Fruit fly (Drosophila melanogaster) whole organism, prepupa: ENCODE measurements around the gene sim.

Experiments
- Blimp-1 ChIP-seq: fragments of 200-800 bp; sonication (Bioruptor generic); optimal IDR thresholded peaks from 3 replicates; lab custom pipeline; 2017; ENCODE audit warnings: missing biosample characterization, missing genetic modification characterization, mild to moderate bottlenecking, moderate library complexity, missing genetic modification reagents
- CG11294 ChIP-seq: fragments of 200-800 bp; sonication (Bioruptor generic); IDR thresholded peaks from 2 replicates; pipeline ENCODE4 v1.3.6; 2022; ENCODE audit warnings: missing biosample characterization, missing genetic modification characterization
- CG11762 ChIP-seq: fragments of 200-800 bp; sonication (Bioruptor generic); optimal IDR thresholded peaks from 3 replicates; lab custom pipeline; 2016; ENCODE audit warnings: missing biosample characterization, missing genetic modification characterization; ENCODE audit not compliant: insufficient read depth
- CG1621 ChIP-seq: fragments of 200-800 bp; sonication (Bioruptor generic); optimal IDR thresholded peaks from 3 replicates; lab custom pipeline; 2018; ENCODE audit warnings: missing biosample characterization, mild to moderate bottlenecking, missing genetic modification characterization
- CG3032 ChIP-seq: fragments of 200-800 bp; optimal IDR thresholded peaks from 2 replicates; lab custom pipeline; 2019; ENCODE audit warnings: missing biosample characterization, mild to moderate bottlenecking, missing genetic modification characterization, moderate library complexity
- CG31627 ChIP-seq: fragments of 200-800 bp; sonication (Bioruptor generic); optimal IDR thresholded peaks from 3 replicates; lab custom pipeline; 2016; ENCODE audit warnings: missing biosample characterization, missing genetic modification characterization
- CG32006 ChIP-seq: fragments of 200-800 bp; sonication (Bioruptor generic); optimal IDR thresholded peaks from 3 replicates; lab custom pipeline; 2017; ENCODE audit warnings: missing biosample characterization, mild to moderate bottlenecking, missing genetic modification characterization
- CG3919 ChIP-seq: fragments of 200-800 bp; sonication (Bioruptor generic); optimal IDR thresholded peaks from 3 replicates; lab custom pipeline; 2016; ENCODE audit warnings: missing biosample characterization, missing genetic modification characterization
- CG6163 ChIP-seq: fragments of 200-800 bp; sonication (Bioruptor generic); IDR thresholded peaks from 3 replicates; pipeline ENCODE4 v1.3.6; 2022; ENCODE audit warnings: missing biosample characterization, missing genetic modification characterization
- CG6276 ChIP-seq: fragments of 200-800 bp; sonication (Bioruptor generic); optimal IDR thresholded peaks from 2 replicates; lab custom pipeline; 2017; ENCODE audit warnings: missing biosample characterization, mild to moderate bottlenecking, missing genetic modification characterization
- CG6792 ChIP-seq: fragments of 200-800 bp; sonication (Bioruptor generic); optimal IDR thresholded peaks from 3 replicates; lab custom pipeline; 2016; ENCODE audit warnings: missing biosample characterization, missing genetic modification characterization
- CG6808 ChIP-seq: fragments of 200-800 bp; sonication (Bioruptor generic); optimal IDR thresholded peaks from 3 replicates; lab custom pipeline; 2017; ENCODE audit warnings: missing biosample characterization, missing genetic modification characterization, mild to moderate bottlenecking, moderate library complexity, missing genetic modification reagents
- CG6854 ChIP-seq: fragments of 200-800 bp; sonication (Bioruptor generic); optimal IDR thresholded peaks from 2 replicates; lab custom pipeline; 2017; ENCODE audit warnings: missing biosample characterization, mild to moderate bottlenecking, missing genetic modification characterization
- CG7368 ChIP-seq: fragments of 200-800 bp; sonication (Bioruptor generic); optimal IDR thresholded peaks from 3 replicates; lab custom pipeline; 2016; ENCODE audit warnings: missing biosample characterization, missing genetic modification characterization
- CG8319 ChIP-seq: fragments of 200-800 bp; sonication (Bioruptor generic); optimal IDR thresholded peaks from 3 replicates; lab custom pipeline; 2016; ENCODE audit warnings: missing biosample characterization, missing genetic modification characterization
- CG9139 ChIP-seq: fragments of 200-800 bp; sonication (Bioruptor generic); optimal IDR thresholded peaks from 3 replicates; lab custom pipeline; 2017; ENCODE audit warnings: missing biosample characterization, mild to moderate bottlenecking, missing genetic modification characterization
- Eip75B ChIP-seq: fragments of 200-800 bp; sonication (Bioruptor generic); optimal IDR thresholded peaks from 3 replicates; lab custom pipeline; 2016; ENCODE audit warnings: missing biosample characterization, missing genetic modification characterization
- Eip78C ChIP-seq: fragments of 200-800 bp; sonication (Bioruptor generic); peaks from one replicate; lab custom pipeline; 2016; ENCODE audit warnings: missing biosample characterization, missing genetic modification characterization
- Eip93F ChIP-seq: fragments of 200-800 bp; sonication (Bioruptor generic); optimal IDR thresholded peaks from 2 replicates; lab custom pipeline; 2016; ENCODE audit warnings: missing biosample characterization, mild to moderate bottlenecking, missing genetic modification characterization
- Ets21C ChIP-seq: fragments of 200-800 bp; sonication (Bioruptor generic); optimal IDR thresholded peaks from 3 replicates; lab custom pipeline; 2016; ENCODE audit warnings: missing biosample characterization, missing genetic modification characterization
- Ets96B ChIP-seq: fragments of 200-800 bp; optimal IDR thresholded peaks from 2 replicates; lab custom pipeline; 2019; ENCODE audit warnings: missing biosample characterization, mild to moderate bottlenecking, missing genetic modification characterization, moderate library complexity
- Hr39 ChIP-seq: fragments of 200-800 bp; sonication (Bioruptor generic); optimal IDR thresholded peaks from 2 replicates; lab custom pipeline; 2016; ENCODE audit warnings: missing biosample characterization, missing genetic modification characterization
- Hr4 ChIP-seq: fragments of 200-800 bp; sonication (Bioruptor generic); optimal IDR thresholded peaks from 3 replicates; lab custom pipeline; 2016; ENCODE audit warnings: missing biosample characterization, missing genetic modification characterization
- Met ChIP-seq: fragments of 200-800 bp; sonication (Bioruptor generic); optimal IDR thresholded peaks from 3 replicates; lab custom pipeline; 2016; ENCODE audit warnings: missing biosample characterization, missing genetic modification characterization
- OdsH ChIP-seq: fragments of 200-800 bp; sonication (Bioruptor generic); optimal IDR thresholded peaks from 3 replicates; lab custom pipeline; 2016; ENCODE audit warnings: missing biosample characterization, missing genetic modification characterization
- Smox ChIP-seq: fragments of 200-800 bp; sonication (Bioruptor generic); optimal IDR thresholded peaks from 3 replicates; lab custom pipeline; 2016; ENCODE audit warnings: missing biosample characterization, missing genetic modification characterization
- Sox102F ChIP-seq: fragments of 200-800 bp; sonication (Bioruptor generic); optimal IDR thresholded peaks from 2 replicates; lab custom pipeline; 2016; ENCODE audit warnings: missing biosample characterization, mild to moderate bottlenecking, missing genetic modification characterization
- Sox14 ChIP-seq: fragments of 200-800 bp; sonication (Bioruptor generic); optimal IDR thresholded peaks from 3 replicates; lab custom pipeline; 2016; ENCODE audit warnings: missing biosample characterization, missing genetic modification characterization
- achi ChIP-seq: fragments of 200-800 bp; sonication (Bioruptor generic); optimal IDR thresholded peaks from 3 replicates; lab custom pipeline; 2016; ENCODE audit warnings: missing biosample characterization, missing genetic modification characterization
- acj6 ChIP-seq: fragments of 200-800 bp; sonication (Bioruptor generic); optimal IDR thresholded peaks from 3 replicates; lab custom pipeline; 2016; ENCODE audit warnings: missing biosample characterization, missing genetic modification characterization
- cyc ChIP-seq: fragments of 200-800 bp; sonication (Bioruptor generic); optimal IDR thresholded peaks from 3 replicates; lab custom pipeline; 2016; ENCODE audit warnings: missing biosample characterization, missing genetic modification characterization
- dac ChIP-seq: fragments of 200-800 bp; sonication (Bioruptor generic); optimal IDR thresholded peaks from 2 replicates; lab custom pipeline; 2017; ENCODE audit warnings: missing biosample characterization, mild to moderate bottlenecking, missing genetic modification characterization
- dsx ChIP-seq: fragments of 200-800 bp; optimal IDR thresholded peaks from 3 replicates; lab custom pipeline; 2019; ENCODE audit warnings: missing biosample characterization, mild to moderate bottlenecking, missing genetic modification characterization, moderate library complexity; ENCODE audit not compliant: poor library complexity, severe bottlenecking
- eg ChIP-seq: fragments of 200-800 bp; sonication (Bioruptor generic); IDR thresholded peaks from 3 replicates; pipeline ENCODE4 v1.3.6; 2022; ENCODE audit warnings: missing biosample characterization, missing genetic modification characterization
- esn ChIP-seq: fragments of 200-800 bp; sonication (Bioruptor generic); optimal IDR thresholded peaks from 2 replicates; lab custom pipeline; 2016; ENCODE audit warnings: missing biosample characterization, mild to moderate bottlenecking, missing genetic modification characterization, moderate library complexity
- net ChIP-seq: fragments of 200-800 bp; sonication (Bioruptor generic); optimal IDR thresholded peaks from 3 replicates; lab custom pipeline; 2016; ENCODE audit warnings: missing biosample characterization, missing genetic modification characterization
- spab ChIP-seq: fragments of 200-800 bp; sonication (Bioruptor generic); optimal IDR thresholded peaks from 2 replicates; lab custom pipeline; 2017; ENCODE audit warnings: missing biosample characterization, mild to moderate bottlenecking, missing genetic modification characterization, missing genetic modification reagents
- svp ChIP-seq: fragments of 200-800 bp; sonication (Bioruptor generic); peaks from one replicate; lab custom pipeline; 2016; ENCODE audit warnings: missing biosample characterization, missing genetic modification characterization
- vri ChIP-seq: fragments of 200-800 bp; sonication (Bioruptor generic); optimal IDR thresholded peaks from 3 replicates; lab custom pipeline; 2016; ENCODE audit warnings: missing biosample characterization, mild to moderate bottlenecking, missing genetic modification characterization

Gene sim

dm6 chr3R:13074588-13074987, 17.0 kb downstream of the sim start:
- TF ChIP-seq CG9139 (GFP tag; lab: Kevin White, UChicago): no peak
- TF ChIP-seq, all 60 proteins: peak for 0

- TF ChIP-seq achi (GFP tag; lab: Kevin White, UChicago) (no peak), Sox102F (GFP tag; lab: Kevin White, UChicago) (no peak), CG31627 (GFP tag; lab: Kevin White, UChicago) (no peak), CG3032 (tag; lab: Kevin White, UChicago) (no peak), dac (no peak), CG7368 (GFP tag; lab: Kevin White, UChicago) (no peak), acj6 (GFP tag; lab: Kevin White, UChicago) (no peak), Smox (no peak), dsx (GFP tag; lab: Kevin White, UChicago) (no peak), spab (GFP tag; lab: Kevin White, UChicago) (no peak), eg (GFP tag; lab: Robert Waterston, UW) (no peak)
Measured at dm6 chr3R:13075728-13076127, 18.2 kb downstream of the sim start.

- no peak for TF ChIP-seq dsx (GFP tag; lab: Kevin White, UChicago)
- no peak for TF ChIP-seq eg (GFP tag; lab: Robert Waterston, UW)
- no peak for TF ChIP-seq achi (GFP tag; lab: Kevin White, UChicago)
- no peak for TF ChIP-seq CG11762 (GFP tag; lab: Kevin White, UChicago)
- TF ChIP-seq CG11294 (GFP tag; lab: Robert Waterston, UW): no peak
- TF ChIP-seq CG32006 (GFP tag; lab: Kevin White, UChicago): no peak
- no peak for TF ChIP-seq CG8319 (GFP tag; lab: Kevin White, UChicago)
- no peak for TF ChIP-seq Eip93F (GFP tag; lab: Kevin White, UChicago)
- no peak for TF ChIP-seq CG6276 (GFP tag; lab: Kevin White, UChicago)
- no peak for TF ChIP-seq Met (GFP tag; lab: Kevin White, UChicago)
- TF ChIP-seq CG3919 (GFP tag; lab: Kevin White, UChicago): no peak
- TF ChIP-seq OdsH: no peak
Measured at dm6 chr3R:13077262-13077661, 19.7 kb downstream of the sim start.

- TF ChIP-seq Hr4 (GFP tag; lab: Kevin White, UChicago) (no peak), CG31627 (GFP tag; lab: Kevin White, UChicago) (peak; percentile 51), Eip75B (GFP tag; lab: Kevin White, UChicago) (no peak), net (GFP tag; lab: Kevin White, UChicago) (no peak), CG1621 (tag; lab: Kevin White, UChicago) (no peak), Eip78C (GFP tag; lab: Kevin White, UChicago) (peak; percentile 61), CG6854 (GFP tag; lab: Kevin White, UChicago) (no peak), spab (GFP tag; lab: Kevin White, UChicago) (no peak), eg (GFP tag; lab: Robert Waterston, UW) (no peak), cyc (GFP tag; lab: Kevin White, UChicago) (peak; percentile 6), svp (peak; percentile 0), Hr39 (GFP tag; lab: Kevin White, UChicago) (peak; percentile 50), Blimp-1 (no peak), Ets96B (tag; lab: Kevin White, UChicago) (no peak), CG6792 (no peak)
Measured at dm6 chr3R:13078263-13078662, 20.7 kb downstream of the sim start.

dm6 chr3R:13082382-13082781, 24.8 kb downstream of the sim start:
- no peak for TF ChIP-seq CG6854 (GFP tag; lab: Kevin White, UChicago)
- no peak for TF ChIP-seq CG6808 (GFP tag; lab: Kevin White, UChicago)
- no peak for TF ChIP-seq CG3032 (tag; lab: Kevin White, UChicago)
- TF ChIP-seq Hr4 (GFP tag; lab: Kevin White, UChicago): no peak
- TF ChIP-seq Eip78C (GFP tag; lab: Kevin White, UChicago): no peak
- no peak for TF ChIP-seq esn (GFP tag; lab: Kevin White, UChicago)
- TF ChIP-seq Ets21C (GFP tag; lab: Kevin White, UChicago): no peak
- TF ChIP-seq CG6163 (GFP tag; lab: Robert Waterston, UW): no peak
- TF ChIP-seq dsx (GFP tag; lab: Kevin White, UChicago): no peak
- TF ChIP-seq Sox14: no peak
- no peak for TF ChIP-seq svp
- no peak for TF ChIP-seq CG3919 (GFP tag; lab: Kevin White, UChicago)
- no peak for TF ChIP-seq Blimp-1
- no peak for TF ChIP-seq spab (GFP tag; lab: Kevin White, UChicago)
- TF ChIP-seq CG31627 (GFP tag; lab: Kevin White, UChicago): no peak
- TF ChIP-seq vri (GFP tag; lab: Kevin White, UChicago): no peak
